Worm (Caenorhabditis elegans): ENCODE measurements around the gene fbxb-39.
"Not testable (repeated sequence)": the region's sequence is repeated elsewhere in the genome, so short reads cannot be mapped to it uniquely, and the experiment has no call there.

The fbxb-39 gene

ce11 chrII:999493-999892 is 40.9 kb downstream of the fbxb-39 start, which contains the start of gene fbxb-29:
Gene fbxb-29, minus strand, starts transcription at chrII:999593.
- TF ChIP-seq hlh-4 (tag; optimal IDR thresholded peaks at IDR 0.05): no peak
- no peak for TF ChIP-seq elt-2 (tag; optimal IDR thresholded peaks at IDR 0.05)

ce11 chrII:996112-996511 is 44.3 kb downstream of the fbxb-39 start, which contains the start of gene F45D11.11:
Gene F45D11.11, minus strand, starts transcription at chrII:996212.
- not testable (repeated sequence) for TF ChIP-seq aha-1 (tag; optimal IDR thresholded peaks at IDR 0.05); hpl-2 (GFP tag; optimal IDR thresholded peaks at IDR 0.05); pax-3 (tag; optimal IDR thresholded peaks at IDR 0.05)

ce11 chrII:994231-994630 is 46.1 kb downstream of the fbxb-39 start, which contains the start of gene F45D11.7:
Gene F45D11.7, plus strand, starts transcription at chrII:994531.
- TF ChIP-seq fkh-10 (GFP tag; optimal IDR thresholded peaks at IDR 0.05); unc-86 (tag; optimal IDR thresholded peaks at IDR 0.05); nhr-237 (tag; optimal IDR thresholded peaks at IDR 0.05): not testable (repeated sequence)

- TF ChIP-seq sup-37 (GFP tag; optimal IDR thresholded peaks at IDR 0.05): no peak
- TF ChIP-seq nhr-19 (GFP tag; conservative IDR thresholded peaks at IDR 0.05): no peak
- no peak for TF ChIP-seq aly-2 (tag; optimal IDR thresholded peaks at IDR 0.05)
- TF ChIP-seq unc-130 (tag; optimal IDR thresholded peaks at IDR 0.05): no peak
- TF ChIP-seq nhr-28 (tag; optimal IDR thresholded peaks at IDR 0.05): no peak
- no peak for TF ChIP-seq ztf-4 (tag; optimal IDR thresholded peaks at IDR 0.05)
- no peak for TF ChIP-seq ceh-82 (tag; optimal IDR thresholded peaks at IDR 0.05)
- no peak for TF ChIP-seq pag-3 (tag; optimal IDR thresholded peaks at IDR 0.05; ENCODE audit: borderline replicate concordance, insufficient read depth)
- no peak for TF ChIP-seq xbp-1 (tag; optimal IDR thresholded peaks at IDR 0.05)
- TF ChIP-seq fkh-8 (tag; optimal IDR thresholded peaks at IDR 0.05): no peak
- no peak for TF ChIP-seq zag-1 (tag; optimal IDR thresholded peaks at IDR 0.05)
These were observed 49.1 kb downstream of the fbxb-39 start, which contains the start of gene fbxc-42 for ce11 chrII:991300-991699. Gene fbxc-42, plus strand, starts transcription at chrII:991600.
